Worm (Caenorhabditis elegans) whole organism, young adult: ENCODE data around the gene wdfy-2.

ENCODE experiments used
- F10E7.11 ChIP-seq: sonication (generic microtip); optimal IDR thresholded peaks from 2 replicates; lab custom pipeline; 2017; ENCODE audit warnings: mild to moderate bottlenecking, missing genetic modification characterization, moderate library complexity, missing compliant biosample characterization
- K12H6.12 ChIP-seq: fragments of 200-800 bp; sonication (Bioruptor generic); optimal IDR thresholded peaks from 2 replicates; lab custom pipeline; 2018; ENCODE audit warnings: mild to moderate bottlenecking, missing genetic modification characterization, missing compliant biosample characterization
- efl-1 ChIP-seq: fragments of 150-350 bp; optimal IDR thresholded peaks from 2 replicates; lab custom pipeline; 2014; ENCODE audit warnings: missing biosample characterization, missing genetic modification reagents, missing genetic modification characterization
- lin-35 ChIP-seq, 3 experiments: fragments of 150-350 bp in 2 of 3; sonication (generic microtip) in 1 of 3; optimal IDR thresholded peaks; 2 replicates each; lab custom pipeline; 2014 to 2018; ENCODE audit warnings: missing biosample characterization in 3 of 3, missing genetic modification characterization in 3 of 3, missing genetic modification reagents in 3 of 3
- madf-6 ChIP-seq: fragments of 200-800 bp; sonication (Bioruptor generic); IDR thresholded peaks from 2 replicates; pipeline ENCODE4 v1.3.6; 2022; ENCODE audit warnings: missing genetic modification reagents, missing genetic modification characterization, missing compliant biosample characterization
- mes-4 ChIP-seq: sonication (generic microtip); optimal IDR thresholded peaks from 2 replicates; lab custom pipeline; 2016; ENCODE audit warnings: missing genotype, missing genetic modification characterization, missing compliant biosample characterization
- nfya-1 ChIP-seq: sonication (generic microtip); optimal IDR thresholded peaks from 2 replicates; lab custom pipeline; 2017; ENCODE audit warnings: antibody characterized with exemption, missing compliant biosample characterization, missing genetic modification characterization, borderline replicate concordance; ENCODE audit not compliant: insufficient read depth

ce11 chrII:9308614-9309046 lies 11.0 kb upstream of the wdfy-2 start:
- TF ChIP-seq lin-35 (GFP tag; optimal IDR thresholded peaks at IDR 0.05; lab: Kevin White, UChicago), result no peak
- TF ChIP-seq nfya-1 (tag; lab: Kevin White, UChicago), result no peak
- no peak for TF ChIP-seq efl-1 (GFP tag; lab: Kevin White, UChicago)
- no peak for TF ChIP-seq mes-4 (tag; lab: Kevin White, UChicago)
- no peak for TF ChIP-seq F10E7.11 (tag; lab: Kevin White, UChicago)
- no peak for TF ChIP-seq K12H6.12 (tag; lab: Kevin White, UChicago)
- TF ChIP-seq madf-6, result no peak
